Worm (Caenorhabditis elegans) whole organism, late embryonic: Measurements from ENCODE around the gene Y50D4C.6.

Source experiments
- C38D4.7 ChIP-seq: fragments of 200-800 bp; sonication (Bioruptor generic); optimal IDR thresholded peaks from 2 replicates; lab custom pipeline; 2018; ENCODE audit warnings: mild to moderate bottlenecking, missing genetic modification characterization, moderate library complexity, missing compliant biosample characterization
- F13H6.1 ChIP-seq: sonication (generic microtip); optimal IDR thresholded peaks from 2 replicates; lab custom pipeline; 2016; ENCODE audit warnings: missing genetic modification characterization, missing compliant biosample characterization
- K02D7.2 ChIP-seq: sonication (generic microtip); optimal IDR thresholded peaks from 2 replicates; lab custom pipeline; 2017; ENCODE audit warnings: mild to moderate bottlenecking, missing genetic modification characterization, missing compliant biosample characterization
- K09A11.1 ChIP-seq: sonication (generic microtip); optimal IDR thresholded peaks from 2 replicates; lab custom pipeline; 2017; ENCODE audit warnings: antibody characterized with exemption, mild to moderate bottlenecking, missing genetic modification characterization, missing compliant biosample characterization; ENCODE audit not compliant: insufficient read depth
- T23F11.4 ChIP-seq: fragments of 200-800 bp; sonication (Bioruptor generic); optimal IDR thresholded peaks from 2 replicates; lab custom pipeline; 2018; ENCODE audit warnings: mild to moderate bottlenecking, missing genetic modification characterization, missing compliant biosample characterization
- Y22D7AL.16 ChIP-seq: sonication (generic microtip); optimal IDR thresholded peaks from 2 replicates; lab custom pipeline; 2016; ENCODE audit warnings: missing genetic modification characterization, missing compliant biosample characterization
- ahr-1 ChIP-seq: sonication (generic microtip); optimal IDR thresholded peaks from 2 replicates; lab custom pipeline; 2016; ENCODE audit warnings: missing genetic modification characterization, missing compliant biosample characterization
- ceh-14 ChIP-seq: sonication (generic microtip); optimal IDR thresholded peaks from 2 replicates; lab custom pipeline; 2016; ENCODE audit warnings: missing genotype, missing genetic modification characterization, missing compliant biosample characterization
- ceh-18 ChIP-seq: sonication (generic microtip); optimal IDR thresholded peaks from 2 replicates; lab custom pipeline; 2016; ENCODE audit warnings: missing genetic modification characterization, missing compliant biosample characterization
- ceh-31 ChIP-seq: sonication (generic microtip); optimal IDR thresholded peaks from 2 replicates; lab custom pipeline; 2016; ENCODE audit warnings: missing genetic modification characterization, missing compliant biosample characterization
- ceh-48 ChIP-seq: sonication (generic microtip); optimal IDR thresholded peaks from 2 replicates; lab custom pipeline; 2016; ENCODE audit warnings: missing genetic modification characterization, inconsistent platforms, missing compliant biosample characterization
- che-1 ChIP-seq: sonication (generic microtip); optimal IDR thresholded peaks from 2 replicates; lab custom pipeline; 2016; ENCODE audit warnings: mild to moderate bottlenecking, missing genetic modification characterization, missing compliant biosample characterization
- fax-1 ChIP-seq: sonication (generic microtip); optimal IDR thresholded peaks from 2 replicates; lab custom pipeline; 2016; ENCODE audit warnings: missing genotype, missing genetic modification characterization, missing compliant biosample characterization
- gmeb-2 ChIP-seq: sonication (generic microtip); optimal IDR thresholded peaks from 2 replicates; lab custom pipeline; 2016; ENCODE audit warnings: missing genetic modification characterization, inconsistent platforms, missing compliant biosample characterization
- hlh-30 ChIP-seq: sonication (generic microtip); optimal IDR thresholded peaks from 2 replicates; lab custom pipeline; 2017; ENCODE audit warnings: antibody characterized with exemption, missing genetic modification characterization, missing compliant biosample characterization; ENCODE audit not compliant: insufficient read depth
- hlh-8 ChIP-seq: sonication (generic microtip); optimal IDR thresholded peaks from 2 replicates; lab custom pipeline; 2016; ENCODE audit warnings: missing genotype, missing genetic modification characterization, missing compliant biosample characterization
- lim-6 ChIP-seq: sonication (generic microtip); optimal IDR thresholded peaks from 2 replicates; lab custom pipeline; 2016; ENCODE audit warnings: missing genetic modification characterization, missing compliant biosample characterization
- madf-2 ChIP-seq: sonication (generic microtip); optimal IDR thresholded peaks from 2 replicates; lab custom pipeline; 2017; ENCODE audit warnings: missing genetic modification characterization, missing compliant biosample characterization
- mec-3 ChIP-seq: sonication (generic microtip); optimal IDR thresholded peaks from 2 replicates; lab custom pipeline; 2016; ENCODE audit warnings: borderline replicate concordance, missing genetic modification characterization, missing compliant biosample characterization
- nfya-1 ChIP-seq: sonication (generic microtip); optimal IDR thresholded peaks from 2 replicates; lab custom pipeline; 2017; ENCODE audit warnings: missing genetic modification characterization, mild to moderate bottlenecking, missing compliant biosample characterization, antibody characterized with exemption, moderate library complexity
- odd-2 ChIP-seq: sonication (generic microtip); optimal IDR thresholded peaks from 2 replicates; lab custom pipeline; 2017; ENCODE audit warnings: antibody characterized with exemption, mild to moderate bottlenecking, missing genetic modification characterization, missing compliant biosample characterization
- pax-1 ChIP-seq: fragments of 150-350 bp; optimal IDR thresholded peaks from 2 replicates; lab custom pipeline; 2014; ENCODE audit warnings: missing biosample characterization, missing genetic modification characterization
- pha-2 ChIP-seq: sonication (generic microtip); optimal IDR thresholded peaks from 2 replicates; lab custom pipeline; 2017; ENCODE audit warnings: mild to moderate bottlenecking, missing genetic modification characterization, missing compliant biosample characterization
- ref-2 ChIP-seq: sonication (generic microtip); optimal IDR thresholded peaks from 2 replicates; lab custom pipeline; 2016; ENCODE audit warnings: missing genetic modification characterization, missing compliant biosample characterization
- sdc-2 ChIP-seq: sonication (generic microtip); optimal IDR thresholded peaks from 2 replicates; lab custom pipeline; 2016; ENCODE audit warnings: missing genotype, missing genetic modification characterization, missing compliant biosample characterization
- unc-3 ChIP-seq, 2 experiments: fragments of 200-800 bp in 1 of 2; sonication (Bioruptor generic) in 1 of 2; sonication (generic microtip) in 1 of 2; conservative IDR thresholded peaks in 1 of 2; optimal IDR thresholded peaks in 1 of 2; 2 replicates each; pipeline versions ENCODE4 v1.3.6 to Lab custom; 2016 to 2022; ENCODE audit warnings: missing compliant biosample characterization in 2 of 2, missing genetic modification characterization in 2 of 2, missing genetic modification reagents in 1 of 2
- unc-42 ChIP-seq: sonication (generic microtip); optimal IDR thresholded peaks from 2 replicates; lab custom pipeline; 2016; ENCODE audit warnings: missing genotype, missing genetic modification characterization, missing compliant biosample characterization
- unc-55 ChIP-seq: sonication (generic microtip); optimal IDR thresholded peaks from 2 replicates; lab custom pipeline; 2017; ENCODE audit warnings: missing biosample characterization, missing genetic modification reagents, missing genetic modification characterization
- unc-86 ChIP-seq: sonication (generic microtip); optimal IDR thresholded peaks from 2 replicates; lab custom pipeline; 2016; ENCODE audit warnings: missing genetic modification characterization, missing compliant biosample characterization
- zip-5 ChIP-seq: sonication (generic microtip); optimal IDR thresholded peaks from 2 replicates; lab custom pipeline; 2016; ENCODE audit warnings: missing genetic modification characterization, missing compliant biosample characterization

The Y50D4C.6 gene

DNA sequence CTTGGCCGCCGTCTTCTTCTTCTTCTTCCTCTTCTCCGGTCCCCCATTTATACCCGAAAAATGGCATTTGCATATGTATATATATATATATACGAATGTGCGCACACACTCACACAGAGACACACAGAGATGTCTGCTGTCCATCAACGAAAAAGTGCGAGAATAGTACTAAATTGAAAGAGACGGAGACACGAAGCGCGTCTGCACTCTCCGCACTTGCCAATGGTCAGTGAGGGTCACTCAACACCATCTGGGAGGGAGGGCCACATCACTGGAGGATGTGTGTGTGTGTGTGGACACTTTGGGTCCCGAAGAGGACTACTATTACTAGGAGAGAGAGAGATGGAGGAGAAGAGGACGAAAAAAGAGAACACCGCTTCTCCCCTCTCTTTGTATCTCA, 25.5 kb upstream of the Y50D4C.6 start (continued):
- peak; percentile 18 for TF ChIP-seq ceh-18 (tag; lab: Kevin White, UChicago)
- no peak for TF ChIP-seq che-1
- TF ChIP-seq fax-1 (tag; lab: Kevin White, UChicago) = no peak
- TF ChIP-seq sdc-2 = peak; percentile 25
- TF ChIP-seq hlh-8 (tag; lab: Kevin White, UChicago) = peak; percentile 75
- TF ChIP-seq ahr-1 (tag; lab: Kevin White, UChicago) = no peak
- TF ChIP-seq pha-2 (tag; lab: Kevin White, UChicago) = peak; percentile 28
- TF ChIP-seq unc-86 (tag; lab: Kevin White, UChicago) = no peak
- no peak for TF ChIP-seq ceh-14 (tag; lab: Kevin White, UChicago)
- TF ChIP-seq F13H6.1 (tag; lab: Kevin White, UChicago) = peak; percentile 69
- TF ChIP-seq ref-2 = peak; percentile 54
- TF ChIP-seq unc-55 = peak; percentile 97

DNA sequence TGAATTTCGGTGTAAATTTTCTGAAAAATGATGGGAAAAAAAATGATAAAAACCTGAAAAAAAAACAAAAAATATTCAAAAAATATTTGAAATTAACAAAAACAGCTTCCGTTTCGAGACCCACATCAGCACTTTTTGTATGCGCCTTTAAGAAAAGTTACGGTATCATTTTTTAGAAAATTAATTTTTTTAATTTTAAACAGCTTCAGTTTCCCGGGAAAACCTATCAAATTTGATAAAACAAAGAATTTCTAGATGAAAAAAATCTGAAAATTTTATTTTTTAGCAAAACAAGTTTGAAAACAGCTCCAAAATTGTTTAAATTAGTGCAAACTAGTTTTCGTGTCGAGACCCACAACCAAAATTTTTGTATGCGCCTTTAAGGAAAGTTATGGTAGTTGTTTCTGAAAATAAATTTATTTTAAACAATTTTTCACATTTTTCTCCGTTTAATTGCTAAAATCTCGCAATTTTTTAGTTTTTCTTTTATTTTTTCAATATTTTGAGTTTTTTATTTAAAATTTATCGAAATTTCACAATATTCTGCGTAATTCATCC, 19.4 kb upstream of the Y50D4C.6 start:
- TF ChIP-seq unc-42 (tag; lab: Kevin White, UChicago) = no peak
- TF ChIP-seq Y22D7AL.16 (tag; lab: Kevin White, UChicago) = no peak
- TF ChIP-seq hlh-30 = no peak

- TF ChIP-seq gmeb-2 (tag; lab: Kevin White, UChicago) (no peak), unc-42 (tag; lab: Kevin White, UChicago) (peak; percentile 99), zip-5 (tag; lab: Kevin White, UChicago) (no peak), K02D7.2 (tag; lab: Kevin White, UChicago) (no peak), mec-3 (no peak), nfya-1 (tag; lab: Kevin White, UChicago) (peak; percentile 50), hlh-8 (tag; lab: Kevin White, UChicago) (no peak), ceh-48 (tag; lab: Kevin White, UChicago) (peak; percentile 16), T23F11.4 (GFP tag; lab: Kevin White, UChicago) (no peak), madf-2 (tag; lab: Kevin White, UChicago) (no peak), C38D4.7 (GFP tag; lab: Kevin White, UChicago) (no peak), K09A11.1 (tag; lab: Kevin White, UChicago) (no peak), odd-2 (tag; lab: Kevin White, UChicago) (no peak), sdc-2 (no peak), unc-3 (GFP tag; conservative IDR thresholded peaks at IDR 0.05; lab: Robert Waterston, UW) (no peak), unc-3 (tag; optimal IDR thresholded peaks at IDR 0.05; lab: Kevin White, UChicago) (no peak), lim-6 (no peak), unc-86 (tag; lab: Kevin White, UChicago) (peak; percentile 11), F13H6.1 (tag; lab: Kevin White, UChicago) (no peak), ceh-31 (peak; percentile 75)
These were observed 16.5 kb upstream of the Y50D4C.6 start for ce11 chrV:966164-966563.

DNA sequence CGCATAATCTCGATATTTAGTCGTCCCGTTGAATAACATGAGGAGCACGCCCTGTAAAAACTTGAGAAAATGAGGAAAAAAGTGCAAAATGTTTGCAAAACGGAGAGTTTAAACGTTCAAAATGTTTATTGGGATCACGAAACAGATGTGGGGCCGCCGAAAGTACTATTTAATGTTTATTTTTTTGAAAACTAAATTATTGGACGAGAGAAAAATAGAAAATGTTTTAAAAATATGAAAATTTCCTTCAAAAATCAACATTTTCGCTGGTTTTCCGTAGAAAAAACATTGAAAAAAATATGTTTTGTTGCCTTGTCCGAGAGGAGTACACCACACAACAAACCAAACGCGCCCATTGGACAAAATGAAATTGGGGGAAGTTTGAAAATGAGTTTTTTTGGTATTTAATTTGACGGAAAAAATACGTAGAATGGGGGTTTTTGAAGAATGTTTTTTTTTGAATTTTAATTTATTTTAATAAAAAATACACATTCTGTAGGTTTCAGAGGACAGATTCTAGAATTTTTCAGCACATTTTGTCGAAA, 15.2 kb upstream of the Y50D4C.6 start, which contains the start of gene sqv-6:
Gene sqv-6, minus strand, starts transcription at position 51 of the 545 bp plus-strand sequence.
- TF ChIP-seq ceh-18 (tag; lab: Kevin White, UChicago) (no peak), nfya-1 (tag; lab: Kevin White, UChicago) (peak; percentile 77), pax-1 (peak; percentile 0)

DNA sequence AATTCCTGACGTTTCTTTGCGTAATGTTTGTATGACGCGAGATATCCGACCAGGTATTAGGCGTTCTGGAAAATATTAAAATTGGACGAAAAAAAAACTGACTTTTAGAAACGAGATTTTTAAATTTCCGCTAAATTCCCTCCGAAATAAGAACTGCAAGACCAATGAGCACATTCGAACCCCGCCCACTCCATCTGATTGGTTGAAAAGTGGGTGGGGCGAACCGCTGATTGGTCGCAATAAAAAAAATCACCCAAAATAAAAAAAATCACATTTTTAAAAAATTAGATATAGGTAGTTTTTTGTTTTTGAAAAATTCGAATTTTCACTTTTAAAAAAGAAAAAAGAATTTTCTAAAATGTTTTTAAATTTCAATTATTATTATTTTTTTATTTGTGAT, 576 bp downstream of the Y50D4C.6 start:
- TF ChIP-seq hlh-8 (tag; lab: Kevin White, UChicago) = no peak
- TF ChIP-seq nfya-1 (tag; lab: Kevin White, UChicago) = peak; percentile 69
- TF ChIP-seq, all 69 proteins: peak for 1

ce11 chrV:945828-946227, 3.8 kb downstream of the Y50D4C.6 start:
- TF ChIP-seq odd-2 (tag; lab: Kevin White, UChicago) (no peak), zip-5 (tag; lab: Kevin White, UChicago) (no peak), hlh-30 (no peak), nfya-1 (tag; lab: Kevin White, UChicago) (peak; percentile 82)
